Fruit fly (Drosophila melanogaster) whole organism, embryonic: ENCODE data around the gene SecS.

Experiments
- Bdp1 ChIP-seq: fragments of 200-800 bp; sonication (Bioruptor generic); optimal IDR thresholded peaks from 3 replicates; lab custom pipeline; 2016; ENCODE audit warnings: missing biosample characterization, missing genetic modification characterization
- Bgb ChIP-seq: fragments of 200-800 bp; sonication (Bioruptor generic); IDR thresholded peaks from 2 replicates; pipeline ENCODE4 v1.3.6; 2022; ENCODE audit warnings: missing biosample characterization, missing genetic modification characterization; ENCODE audit not compliant: partially characterized antibody
- CG1024 ChIP-seq: fragments of 200-800 bp; sonication (Bioruptor generic); IDR thresholded peaks from 2 replicates; pipeline ENCODE4 v1.3.6; 2022; ENCODE audit warnings: missing biosample characterization, missing genetic modification characterization
- CG10267 ChIP-seq: fragments of 200-800 bp; sonication (Bioruptor generic); optimal IDR thresholded peaks from 2 replicates; lab custom pipeline; 2018; ENCODE audit warnings: missing biosample characterization, mild to moderate bottlenecking, missing genetic modification characterization, moderate library complexity
- CG10321 ChIP-seq: fragments of 200-800 bp; sonication (Bioruptor generic); IDR thresholded peaks from 2 replicates; pipeline ENCODE4 v1.3.6; 2022; ENCODE audit warnings: missing biosample characterization, missing genetic modification characterization
- CG10431 ChIP-seq: fragments of 200-800 bp; sonication (Bioruptor generic); optimal IDR thresholded peaks from 3 replicates; lab custom pipeline; 2018; ENCODE audit warnings: missing biosample characterization, mild to moderate bottlenecking, missing genetic modification characterization
- CG10543 ChIP-seq: fragments of 200-800 bp; sonication (Bioruptor generic); optimal IDR thresholded peaks from 3 replicates; lab custom pipeline; 2017; ENCODE audit warnings: missing biosample characterization, mild to moderate bottlenecking, missing genetic modification characterization, moderate library complexity
- CG11093 ChIP-seq: fragments of 200-800 bp; sonication (Bioruptor generic); IDR thresholded peaks from 3 replicates; pipeline ENCODE4 v1.3.6; 2022; ENCODE audit warnings: missing biosample characterization, missing genetic modification characterization
- CG12942 ChIP-seq: fragments of 200-800 bp; sonication (Bioruptor generic); optimal IDR thresholded peaks from 3 replicates; lab custom pipeline; 2016; ENCODE audit warnings: missing biosample characterization, missing genetic modification characterization
- CG13287 ChIP-seq: fragments of 200-800 bp; sonication (Bioruptor generic); IDR thresholded peaks from 2 replicates; pipeline ENCODE4 v1.3.6; 2022; ENCODE audit warnings: missing biosample characterization, missing genetic modification characterization; ENCODE audit not compliant: partially characterized antibody
- CG13894 ChIP-seq: fragments of 200-800 bp; sonication (Bioruptor generic); optimal IDR thresholded peaks from 3 replicates; lab custom pipeline; 2018; ENCODE audit warnings: missing biosample characterization, mild to moderate bottlenecking, missing genetic modification characterization, moderate library complexity
- CG14860 ChIP-seq: fragments of 200-800 bp; sonication (Bioruptor generic); IDR thresholded peaks from 3 replicates; pipeline ENCODE4 v1.3.6; 2022; ENCODE audit warnings: missing biosample characterization, missing genetic modification characterization; ENCODE audit not compliant: partially characterized antibody
- CG15011 ChIP-seq: fragments of 200-800 bp; sonication (Bioruptor generic); optimal IDR thresholded peaks from 3 replicates; lab custom pipeline; 2018; ENCODE audit warnings: missing biosample characterization, mild to moderate bottlenecking, missing genetic modification characterization
- CG1529 ChIP-seq: fragments of 200-800 bp; sonication (Bioruptor generic); optimal IDR thresholded peaks from 3 replicates; lab custom pipeline; 2018; ENCODE audit warnings: missing biosample characterization, missing genetic modification characterization
- CG17186 ChIP-seq: fragments of 200-800 bp; sonication (Bioruptor generic); optimal IDR thresholded peaks from 3 replicates; lab custom pipeline; 2017; ENCODE audit warnings: missing biosample characterization, missing genetic modification reagents, missing genetic modification characterization
- CG17568 ChIP-seq: fragments of 200-800 bp; sonication (Bioruptor generic); optimal IDR thresholded peaks from 2 replicates; lab custom pipeline; 2018; ENCODE audit warnings: missing biosample characterization, mild to moderate bottlenecking, missing genetic modification characterization, moderate library complexity
- CG17829 ChIP-seq: fragments of 200-800 bp; optimal IDR thresholded peaks from 2 replicates; lab custom pipeline; 2019; ENCODE audit warnings: missing biosample characterization, mild to moderate bottlenecking, missing genetic modification characterization, moderate library complexity
- CG32767 ChIP-seq: fragments of 200-800 bp; sonication (Bioruptor generic); IDR thresholded peaks from 2 replicates; pipeline ENCODE4 v1.3.6; 2022; ENCODE audit warnings: missing biosample characterization, missing genetic modification characterization
- CG3847 ChIP-seq: fragments of 200-800 bp; sonication (Bioruptor generic); IDR thresholded peaks from 2 replicates; pipeline ENCODE4 v1.3.6; 2022; ENCODE audit warnings: missing biosample characterization, missing genetic modification characterization
- CG4360 ChIP-seq: fragments of 200-800 bp; sonication (Bioruptor generic); IDR thresholded peaks from 2 replicates; pipeline ENCODE4 v1.3.6; 2022; ENCODE audit warnings: missing biosample characterization, missing genetic modification characterization
- CG5245 ChIP-seq: fragments of 200-800 bp; sonication (Bioruptor generic); optimal IDR thresholded peaks from 3 replicates; lab custom pipeline; 2016; ENCODE audit warnings: missing biosample characterization, missing genetic modification characterization
- CG6854 ChIP-seq: fragments of 200-800 bp; sonication (Bioruptor generic); optimal IDR thresholded peaks from 3 replicates; lab custom pipeline; 2017; ENCODE audit warnings: missing biosample characterization, mild to moderate bottlenecking, missing genetic modification characterization
- CG7556 ChIP-seq: fragments of 200-800 bp; sonication (Bioruptor generic); optimal IDR thresholded peaks from 2 replicates; lab custom pipeline; 2017; ENCODE audit warnings: missing biosample characterization, mild to moderate bottlenecking, missing genetic modification characterization
- CG8388 ChIP-seq: fragments of 200-800 bp; sonication (Bioruptor generic); optimal IDR thresholded peaks from 2 replicates; lab custom pipeline; 2019; ENCODE audit warnings: missing biosample characterization, mild to moderate bottlenecking, missing genetic modification characterization, moderate library complexity
- D19A ChIP-seq: fragments of 200-800 bp; optimal IDR thresholded peaks from 3 replicates; lab custom pipeline; 2019; ENCODE audit warnings: missing biosample characterization, mild to moderate bottlenecking, missing genetic modification characterization, moderate library complexity
- Doc3 ChIP-seq: fragments of 200-800 bp; sonication (Bioruptor generic); IDR thresholded peaks from 3 replicates; pipeline ENCODE4 v1.3.6; 2022; ENCODE audit warnings: missing biosample characterization, missing genetic modification characterization; ENCODE audit not compliant: partially characterized antibody
- HLHmδ ChIP-seq: fragments of 200-800 bp; sonication (Bioruptor generic); optimal IDR thresholded peaks from 2 replicates; lab custom pipeline; 2018; ENCODE audit warnings: missing biosample characterization, mild to moderate bottlenecking, missing genetic modification characterization, moderate library complexity
- Lim3 ChIP-seq: fragments of 200-800 bp; sonication (Bioruptor generic); IDR thresholded peaks from 2 replicates; pipeline ENCODE4 v1.3.6; 2022; ENCODE audit warnings: missing biosample characterization, missing genetic modification characterization
- Meics ChIP-seq: fragments of 200-800 bp; sonication (Bioruptor generic); optimal IDR thresholded peaks from 2 replicates; lab custom pipeline; 2017; ENCODE audit warnings: missing biosample characterization, mild to moderate bottlenecking, missing genetic modification characterization
- Nf-YB ChIP-seq: fragments of 200-800 bp; sonication (Bioruptor generic); optimal IDR thresholded peaks from 3 replicates; lab custom pipeline; 2019; ENCODE audit warnings: missing biosample characterization, mild to moderate bottlenecking, missing genetic modification characterization, moderate library complexity
- Oli ChIP-seq: fragments of 200-800 bp; sonication (Bioruptor generic); optimal IDR thresholded peaks from 2 replicates; lab custom pipeline; 2018; ENCODE audit warnings: missing biosample characterization, mild to moderate bottlenecking, missing genetic modification characterization, moderate library complexity
- PHDP ChIP-seq: fragments of 200-800 bp; sonication (Bioruptor generic); optimal IDR thresholded peaks from 3 replicates; lab custom pipeline; 2018; ENCODE audit warnings: missing biosample characterization, mild to moderate bottlenecking, missing genetic modification characterization, moderate library complexity
- Ravus ChIP-seq: fragments of 200-800 bp; sonication (Bioruptor generic); IDR thresholded peaks from 2 replicates; pipeline ENCODE4 v1.3.6; 2022; ENCODE audit warnings: missing biosample characterization, missing genetic modification characterization
- Rfx ChIP-seq: fragments of 200-800 bp; sonication (Bioruptor generic); IDR thresholded peaks from 2 replicates; pipeline ENCODE4 v1.3.6; 2022; ENCODE audit warnings: missing biosample characterization, missing genetic modification characterization
- Rx ChIP-seq: fragments of 200-800 bp; sonication (Bioruptor generic); IDR thresholded peaks from 2 replicates; pipeline ENCODE4 v1.3.6; 2022; ENCODE audit warnings: missing biosample characterization, missing genetic modification characterization
- Xbp1 ChIP-seq: fragments of 200-800 bp; sonication (Bioruptor generic); optimal IDR thresholded peaks from 3 replicates; lab custom pipeline; 2016; ENCODE audit warnings: missing biosample characterization, mild to moderate bottlenecking, missing genetic modification characterization
- corto ChIP-seq: fragments of 200-800 bp; sonication (Bioruptor generic); optimal IDR thresholded peaks from 2 replicates; lab custom pipeline; 2016; ENCODE audit warnings: missing biosample characterization, mild to moderate bottlenecking, missing genetic modification characterization, moderate library complexity
- crc ChIP-seq: fragments of 200-800 bp; sonication (Bioruptor generic); optimal IDR thresholded peaks from 2 replicates; lab custom pipeline; 2016; ENCODE audit warnings: missing biosample characterization, missing genetic modification characterization
- dati ChIP-seq: fragments of 200-800 bp; sonication (Bioruptor generic); IDR thresholded peaks from 2 replicates; pipeline ENCODE4 v1.3.6; 2022; ENCODE audit warnings: missing biosample characterization, missing genetic modification characterization
- dpn ChIP-seq, 2 experiments: fragments of 200-800 bp; sonication (Bioruptor generic); optimal IDR thresholded peaks; 3 replicates each; lab custom pipeline; 2016; ENCODE audit warnings: missing biosample characterization in 2 of 2, missing genetic modification characterization in 2 of 2
- eyg ChIP-seq: fragments of 200-800 bp; sonication (Bioruptor generic); optimal IDR thresholded peaks from 3 replicates; lab custom pipeline; 2016; ENCODE audit warnings: missing biosample characterization, missing genetic modification characterization
- fu2 ChIP-seq: fragments of 200-800 bp; sonication (Bioruptor generic); optimal IDR thresholded peaks from 2 replicates; lab custom pipeline; 2016; ENCODE audit warnings: missing biosample characterization, missing genetic modification characterization
- hth ChIP-seq: fragments of >200 bp; optimal IDR thresholded peaks from 2 replicates; lab custom pipeline; 2017; ENCODE audit warnings: inconsistent platforms
- scrt ChIP-seq: fragments of 200-800 bp; sonication (Bioruptor generic); optimal IDR thresholded peaks from 2 replicates; lab custom pipeline; 2018; ENCODE audit warnings: missing biosample characterization, mild to moderate bottlenecking, missing genetic modification characterization, moderate library complexity
- sd ChIP-seq: fragments of 200-800 bp; sonication (Bioruptor generic); optimal IDR thresholded peaks from 3 replicates; lab custom pipeline; 2018; ENCODE audit warnings: missing biosample characterization, mild to moderate bottlenecking, missing genetic modification characterization, moderate library complexity
- vvl ChIP-seq: fragments of 200-800 bp; sonication (Bioruptor generic); IDR thresholded peaks from 2 replicates; pipeline ENCODE4 v1.3.6; 2022; ENCODE audit warnings: missing biosample characterization, missing genetic modification characterization
- yki ChIP-seq: fragments of >200 bp; optimal IDR thresholded peaks from 3 replicates; lab custom pipeline; 2018
- zf30C ChIP-seq: fragments of 200-800 bp; sonication (Bioruptor generic); optimal IDR thresholded peaks from 3 replicates; lab custom pipeline; 2018; ENCODE audit warnings: missing biosample characterization, mild to moderate bottlenecking, missing genetic modification characterization
- zfh1 ChIP-seq: fragments of 200-800 bp; sonication (Bioruptor generic); IDR thresholded peaks from 3 replicates; pipeline ENCODE4 v1.3.6; 2022; ENCODE audit warnings: missing biosample characterization, missing genetic modification characterization

Gene SecS

DNA sequence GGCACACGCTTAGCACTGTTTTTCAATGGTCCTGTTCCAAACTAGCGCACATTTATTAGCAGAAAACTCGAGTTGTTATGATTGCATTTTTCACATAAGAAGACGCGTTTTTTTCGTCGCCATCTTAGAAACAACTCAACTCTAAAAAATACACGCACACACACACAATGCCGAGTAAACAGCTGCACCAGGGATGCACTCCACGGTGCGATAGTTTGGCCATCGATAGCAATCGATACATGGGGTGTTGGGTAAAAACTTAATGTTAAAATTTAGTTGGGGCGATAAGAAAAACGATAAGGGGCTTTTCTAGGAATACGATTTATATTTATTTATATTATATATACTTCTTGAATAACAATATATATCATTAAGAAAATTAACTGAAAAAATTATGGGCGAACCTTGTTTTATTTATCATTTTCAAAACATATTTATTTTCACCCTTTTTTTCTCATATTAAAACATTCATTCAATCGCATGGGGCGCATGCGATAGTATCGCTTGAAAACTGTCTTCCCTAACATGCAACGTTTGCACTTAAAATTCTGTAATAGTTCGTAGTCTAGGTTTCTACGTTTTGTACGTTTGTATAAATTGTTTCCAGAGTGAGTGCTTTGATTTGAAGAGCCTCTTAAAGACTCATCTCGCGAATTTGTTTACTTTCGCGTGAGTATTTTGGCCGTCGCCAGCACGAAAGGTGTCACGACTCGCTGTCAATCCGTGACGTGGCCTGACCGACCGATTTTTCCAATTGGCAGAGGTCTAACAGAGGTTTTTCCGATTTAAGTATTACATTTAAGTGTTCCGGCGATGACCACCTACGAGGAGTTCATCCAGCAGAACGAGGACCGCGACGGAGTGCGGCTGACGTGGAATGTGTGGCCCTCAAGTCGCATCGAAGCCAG lies 47.6 kb downstream of the SecS start, which contains the start of the genes MTA1-like and Sec23 (continued):
- TF ChIP-seq zf30C: no peak
- peak; percentile 90 for TF ChIP-seq CG13287
- no peak for TF ChIP-seq CG17568 (GFP tag; lab: Kevin White, UChicago)
- peak; percentile 80 for TF ChIP-seq CG10267 (tag; lab: Kevin White, UChicago)
- TF ChIP-seq Doc3: peak; percentile 94
- peak; percentile 50; the same call in 1 of the 2 replicates for TF ChIP-seq vvl (GFP tag; lab: Robert Waterston, UW)
- TF ChIP-seq hth (lab: Kevin White, UChicago): no peak
- TF ChIP-seq CG17186: peak; percentile 59
- TF ChIP-seq D19A (tag; lab: Kevin White, UChicago): peak; percentile 36
- peak; percentile 48 for TF ChIP-seq PHDP (tag; lab: Kevin White, UChicago)
- TF ChIP-seq CG10431: peak; percentile 57
- TF ChIP-seq CG7556 (GFP tag; lab: Kevin White, UChicago): peak; percentile 21
- TF ChIP-seq eyg (GFP tag; lab: Kevin White, UChicago): no peak
- no peak for TF ChIP-seq dati (GFP tag; lab: Robert Waterston, UW)
- peak; percentile 42 to 58 for TF ChIP-seq dpn (GFP tag; optimal IDR thresholded peaks at IDR 0.05; lab: Kevin White, UChicago)
- peak; percentile 78 for TF ChIP-seq CG17829 (tag; lab: Kevin White, UChicago)
- TF ChIP-seq sd (tag; lab: Kevin White, UChicago): peak; percentile 42
- TF ChIP-seq CG3847: peak; percentile 61
- TF ChIP-seq yki (lab: Kevin White, UChicago): no peak
- TF ChIP-seq Xbp1 (GFP tag; lab: Kevin White, UChicago): peak; percentile 76
- peak; percentile 12 for TF ChIP-seq fu2 (GFP tag; lab: Kevin White, UChicago)
- TF ChIP-seq CG10543 (GFP tag; lab: Kevin White, UChicago): peak; percentile 66
- peak; percentile 41 for TF ChIP-seq HLHmδ (GFP tag; lab: Kevin White, UChicago)
- TF ChIP-seq CG15011: no peak
- TF ChIP-seq scrt (GFP tag; lab: Kevin White, UChicago): peak; percentile 31
- peak; percentile 95 for TF ChIP-seq CG14860 (GFP tag; lab: Robert Waterston, UW)
- no peak for TF ChIP-seq CG5245
- peak; percentile 88 for TF ChIP-seq Bgb (GFP tag; lab: Robert Waterston, UW)
- TF ChIP-seq Oli (tag; lab: Kevin White, UChicago): peak; percentile 32
- peak; percentile 14 for TF ChIP-seq CG1529 (GFP tag; lab: Kevin White, UChicago)
- no peak; the same call in 1 of the 2 replicates for TF ChIP-seq CG32767 (GFP tag; lab: Robert Waterston, UW)
- no peak for TF ChIP-seq CG6854
- TF ChIP-seq CG13894 (tag; lab: Kevin White, UChicago): peak; percentile 37
- 0 out of 3 replicates have a peak, but pooled peaks have one; percentile 27 for TF ChIP-seq zfh1 (GFP tag; lab: Robert Waterston, UW)
- TF ChIP-seq CG8388: peak; percentile 28
- no peak for TF ChIP-seq Ravus (GFP tag; lab: Robert Waterston, UW)
- no peak for TF ChIP-seq CG11093
- TF ChIP-seq Nf-YB (GFP tag; lab: Kevin White, UChicago): peak; percentile 36
- no peak for TF ChIP-seq Bdp1
- TF ChIP-seq Rfx (GFP tag; lab: Robert Waterston, UW): peak; percentile 71
- peak; percentile 60 for TF ChIP-seq corto (GFP tag; lab: Kevin White, UChicago)
- TF ChIP-seq CG4360 (GFP tag; lab: Robert Waterston, UW): no peak
- TF ChIP-seq CG10321 (GFP tag; lab: Robert Waterston, UW): no peak
- TF ChIP-seq CG1024 (GFP tag; lab: Robert Waterston, UW): no peak
- no peak for TF ChIP-seq Rx (GFP tag; lab: Robert Waterston, UW)
- TF ChIP-seq CG12942 (GFP tag; lab: Kevin White, UChicago): peak; percentile 52
- no peak for TF ChIP-seq crc (GFP tag; lab: Kevin White, UChicago)
- no peak for TF ChIP-seq Lim3 (GFP tag; lab: Robert Waterston, UW)
- peak; percentile 53 for TF ChIP-seq Meics (GFP tag; lab: Kevin White, UChicago)
